Worm (Caenorhabditis elegans) whole organism, L4 larva: ENCODE measurements around the gene srh-233.

Experiments
- F37D6.2 ChIP-seq: sonication (generic microtip); optimal IDR thresholded peaks from 2 replicates; lab custom pipeline; 2016; ENCODE audit warnings: mild to moderate bottlenecking, missing genetic modification characterization, missing compliant biosample characterization
- F44E2.7 ChIP-seq: fragments of 200-800 bp; sonication (Bioruptor generic); IDR thresholded peaks from 2 replicates; pipeline ENCODE4 v2.1.2; 2022; ENCODE audit warnings: missing genetic modification characterization, missing compliant biosample characterization
- R02D3.7 ChIP-seq: fragments of 150-350 bp; sonication (generic microtip); optimal IDR thresholded peaks from 3 replicates; lab custom pipeline; 2014; ENCODE audit warnings: missing biosample characterization, missing genetic modification characterization
- Y105C5A.15 ChIP-seq: fragments of 200-800 bp; sonication (Bioruptor generic); IDR thresholded peaks from 2 replicates; pipeline ENCODE4 v1.3.6; 2022; ENCODE audit warnings: missing genetic modification characterization, missing compliant biosample characterization
- aha-1 ChIP-seq: fragments of 150-350 bp; peaks from one replicate; lab custom pipeline; 2014; ENCODE audit warnings: missing biosample characterization, missing genetic modification characterization
- aly-2 ChIP-seq: sonication (generic microtip); optimal IDR thresholded peaks from 2 replicates; lab custom pipeline; 2018; ENCODE audit warnings: missing biosample characterization, missing genetic modification characterization
- arid-1 ChIP-seq: fragments of 200-800 bp; sonication (Bioruptor generic); conservative IDR thresholded peaks from 2 replicates; pipeline ENCODE4 v1.3.6; 2022; ENCODE audit warnings: missing genetic modification reagents, missing genetic modification characterization, missing compliant biosample characterization
- attf-4 ChIP-seq: sonication (generic microtip); optimal IDR thresholded peaks from 3 replicates; lab custom pipeline; 2017; ENCODE audit warnings: missing biosample characterization, missing genetic modification characterization
- ceh-32 ChIP-seq: sonication (generic microtip); optimal IDR thresholded peaks from 2 replicates; lab custom pipeline; 2016; ENCODE audit warnings: mild to moderate bottlenecking, missing genetic modification characterization, missing compliant biosample characterization; ENCODE audit not compliant: poor library complexity
- ceh-44 ChIP-seq: fragments of 200-800 bp; sonication (Bioruptor generic); IDR thresholded peaks from 2 replicates; pipeline ENCODE4 v1.3.6; 2022; ENCODE audit warnings: missing genetic modification reagents, missing genetic modification characterization, missing compliant biosample characterization
- ceh-62 ChIP-seq: sonication (generic microtip); optimal IDR thresholded peaks from 2 replicates; lab custom pipeline; 2017; ENCODE audit warnings: missing biosample characterization, missing genetic modification characterization
- ceh-82 ChIP-seq: sonication (generic microtip); optimal IDR thresholded peaks from 2 replicates; lab custom pipeline; 2017; ENCODE audit warnings: missing biosample characterization, missing genetic modification characterization
- ctbp-1 ChIP-seq: fragments of 200-800 bp; sonication (Bioruptor generic); IDR thresholded peaks from 2 replicates; pipeline ENCODE4 v1.3.6; 2022; ENCODE audit warnings: missing genetic modification reagents, missing genetic modification characterization, missing compliant biosample characterization
- dmd-6 ChIP-seq: fragments of 200-800 bp; sonication (Bioruptor generic); IDR thresholded peaks from 2 replicates; pipeline ENCODE4 v1.3.6; 2022; ENCODE audit warnings: missing genetic modification reagents, missing genetic modification characterization, missing compliant biosample characterization
- dmd-9 ChIP-seq: fragments of 200-800 bp; sonication (Bioruptor generic); IDR thresholded peaks from 2 replicates; pipeline ENCODE4 v1.3.6; 2022; ENCODE audit warnings: missing genetic modification reagents, missing genetic modification characterization, missing compliant biosample characterization
- dve-1 ChIP-seq: sonication (generic microtip); optimal IDR thresholded peaks from 2 replicates; lab custom pipeline; 2017; ENCODE audit warnings: antibody characterized with exemption, mild to moderate bottlenecking, missing genetic modification characterization, missing compliant biosample characterization; ENCODE audit not compliant: insufficient read depth
- hlh-11 ChIP-seq: fragments of 200-800 bp; sonication (Bioruptor generic); optimal IDR thresholded peaks from 2 replicates; lab custom pipeline; 2018; ENCODE audit warnings: mild to moderate bottlenecking, missing genetic modification characterization, missing compliant biosample characterization
- hlh-30 ChIP-seq: sonication (generic microtip); optimal IDR thresholded peaks from 2 replicates; lab custom pipeline; 2017; ENCODE audit warnings: antibody characterized with exemption, mild to moderate bottlenecking, missing genetic modification characterization, missing compliant biosample characterization; ENCODE audit not compliant: insufficient read depth
- hmg-1.1 ChIP-seq: fragments of 200-800 bp; sonication (Bioruptor generic); IDR thresholded peaks from 2 replicates; pipeline ENCODE4 v1.3.6; 2022; ENCODE audit warnings: missing genetic modification reagents, missing genetic modification characterization, missing compliant biosample characterization
- jun-1 ChIP-seq: fragments of 150-350 bp; optimal IDR thresholded peaks from 2 replicates; lab custom pipeline; 2014; ENCODE audit warnings: missing biosample characterization, missing genetic modification reagents, missing genetic modification characterization
- lin-1 ChIP-seq: fragments of 200-800 bp; sonication (Bioruptor generic); IDR thresholded peaks from 2 replicates; pipeline ENCODE4 v1.3.6; 2022; ENCODE audit warnings: missing genetic modification reagents, missing genetic modification characterization, missing compliant biosample characterization
- lin-13 ChIP-seq: fragments of 150-350 bp; optimal IDR thresholded peaks from 2 replicates; lab custom pipeline; 2014; ENCODE audit warnings: missing biosample characterization, missing genetic modification reagents, missing genetic modification characterization
- lin-38 ChIP-seq: fragments of 200-800 bp; sonication (Bioruptor generic); IDR thresholded peaks from 2 replicates; pipeline ENCODE4 v1.3.6; 2022; ENCODE audit warnings: missing genetic modification reagents, missing genetic modification characterization, missing compliant biosample characterization
- lsy-2 ChIP-seq, 2 experiments: fragments of 150-350 bp in 1 of 2; sonication (generic microtip) in 1 of 2; optimal IDR thresholded peaks; 2 replicates each; lab custom pipeline; 2014 to 2017; ENCODE audit warnings: missing biosample characterization in 2 of 2, missing genetic modification characterization in 2 of 2
- mep-1 ChIP-seq: fragments of 150-350 bp; sonication (generic microtip); optimal IDR thresholded peaks from 3 replicates; lab custom pipeline; 2014; ENCODE audit warnings: missing biosample characterization, missing genetic modification characterization
- mes-2 ChIP-seq: sonication (generic microtip); optimal IDR thresholded peaks from 2 replicates; lab custom pipeline; 2016; ENCODE audit warnings: missing genotype, mild to moderate bottlenecking, missing genetic modification characterization, missing compliant biosample characterization; ENCODE audit not compliant: poor library complexity, severe bottlenecking
- mxl-2 ChIP-seq: fragments of 200-800 bp; sonication (Bioruptor generic); conservative IDR thresholded peaks from 2 replicates; pipeline ENCODE4 v1.3.6; 2022; ENCODE audit warnings: missing genetic modification reagents, missing genetic modification characterization, missing compliant biosample characterization
- mxl-3 ChIP-seq: fragments of 200-800 bp; sonication (Bioruptor generic); optimal IDR thresholded peaks from 2 replicates; lab custom pipeline; 2018; ENCODE audit warnings: mild to moderate bottlenecking, missing genetic modification characterization, missing compliant biosample characterization
- nhr-11 ChIP-seq: fragments of 150-350 bp; optimal IDR thresholded peaks from 2 replicates; lab custom pipeline; 2014; ENCODE audit warnings: missing biosample characterization, missing genetic modification characterization
- nhr-111 ChIP-seq: fragments of 200-800 bp; sonication (Bioruptor generic); optimal IDR thresholded peaks from 2 replicates; lab custom pipeline; 2018; ENCODE audit warnings: mild to moderate bottlenecking, missing genetic modification characterization, missing compliant biosample characterization
- nhr-25 ChIP-seq: sonication (generic microtip); optimal IDR thresholded peaks from 2 replicates; lab custom pipeline; 2017; ENCODE audit warnings: missing genetic modification characterization, mild to moderate bottlenecking, missing compliant biosample characterization, antibody characterized with exemption, moderate library complexity, borderline replicate concordance; ENCODE audit not compliant: insufficient read depth
- nhr-28 ChIP-seq: fragments of 150-350 bp; optimal IDR thresholded peaks from 2 replicates; lab custom pipeline; 2014; ENCODE audit warnings: missing biosample characterization, missing genetic modification characterization
- nhr-41 ChIP-seq: fragments of 200-800 bp; sonication (Bioruptor generic); IDR thresholded peaks from 2 replicates; pipeline ENCODE4 v1.3.6; 2022; ENCODE audit warnings: missing genetic modification reagents, missing genetic modification characterization, missing compliant biosample characterization
- nhr-77 ChIP-seq: fragments of 150-350 bp; optimal IDR thresholded peaks from 2 replicates; lab custom pipeline; 2014; ENCODE audit warnings: missing biosample characterization, missing genetic modification characterization
- set-16 ChIP-seq: fragments of 200-800 bp; sonication (Bioruptor generic); IDR thresholded peaks from 2 replicates; pipeline ENCODE4 v1.3.6; 2022; ENCODE audit warnings: missing genetic modification reagents, missing genetic modification characterization, missing compliant biosample characterization
- snpc-4 ChIP-seq: fragments of 150-350 bp; optimal IDR thresholded peaks from 2 replicates; lab custom pipeline; 2014; ENCODE audit warnings: missing biosample characterization, missing genetic modification characterization
- spr-1 ChIP-seq: sonication (generic microtip); optimal IDR thresholded peaks from 2 replicates; lab custom pipeline; 2016; ENCODE audit warnings: mild to moderate bottlenecking, missing genetic modification characterization, missing compliant biosample characterization
- spr-3 ChIP-seq: fragments of 200-800 bp; sonication (Bioruptor generic); optimal IDR thresholded peaks from 2 replicates; lab custom pipeline; 2018; ENCODE audit warnings: mild to moderate bottlenecking, missing genetic modification characterization, missing compliant biosample characterization
- vab-7 ChIP-seq: fragments of 200-800 bp; sonication (Bioruptor generic); IDR thresholded peaks from 2 replicates; pipeline ENCODE4 v1.3.6; 2022; ENCODE audit warnings: missing genetic modification reagents, missing genetic modification characterization, missing compliant biosample characterization
- zag-1 ChIP-seq: fragments of 150-350 bp; optimal IDR thresholded peaks from 2 replicates; lab custom pipeline; 2014; ENCODE audit warnings: missing biosample characterization, missing genetic modification characterization
- zfp-3 ChIP-seq: fragments of 200-800 bp; sonication (Bioruptor generic); conservative IDR thresholded peaks from 2 replicates; pipeline ENCODE4 v1.3.6; 2022; ENCODE audit warnings: missing genetic modification reagents, missing genetic modification characterization, missing compliant biosample characterization

The srh-233 gene

DNA sequence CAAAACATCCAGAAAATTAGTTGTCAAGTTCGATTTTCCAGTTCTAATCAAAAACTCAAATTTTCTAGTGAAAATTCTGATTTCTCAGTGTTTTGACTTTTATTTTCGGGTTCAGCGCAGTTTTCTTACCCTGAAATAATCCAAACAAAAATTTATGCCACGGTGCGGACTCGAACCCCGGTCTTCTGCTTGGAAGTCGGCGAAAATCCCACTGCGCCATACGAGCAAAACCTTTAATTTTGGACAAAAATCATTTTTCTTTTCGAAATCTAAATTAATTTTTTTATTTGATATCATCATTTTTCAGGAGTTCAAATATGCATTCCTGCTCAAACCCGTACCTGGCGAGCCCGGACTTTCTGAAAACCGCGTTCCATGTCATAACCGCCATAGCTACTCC is at the start of gene srh-233:
Gene srh-233 (plus strand): TSS at position 301 of the 400 bp plus-strand sequence.
- TF ChIP-seq lin-38 (GFP tag; lab: Robert Waterston, UW) (no peak), dmd-9 (no peak), aha-1 (tag; lab: Kevin White, UChicago) (peak; percentile 5), nhr-77 (no peak), nhr-41 (GFP tag; lab: Robert Waterston, UW) (no peak), spr-1 (no peak)

ce11 chrV:19999789-20000188 is 49.4 kb upstream of the srh-233 start:
- no peak for TF ChIP-seq zag-1 (tag; lab: Kevin White, UChicago)
- TF ChIP-seq attf-4: no peak
- TF ChIP-seq F44E2.7 (GFP tag; lab: Robert Waterston, UW): peak; percentile 54; the same call in 1 of the 2 replicates

ce11 chrV:20000639-20001038 is 48.5 kb upstream of the srh-233 start:
- TF ChIP-seq set-16 (GFP tag; lab: Robert Waterston, UW) (peak; percentile 84), R02D3.7 (no peak), aha-1 (tag; lab: Kevin White, UChicago) (peak; percentile 57), F44E2.7 (GFP tag; lab: Robert Waterston, UW) (0 out of 2 replicates have a peak, but pooled peaks have one; percentile 66)

ce11 chrV:20002194-20002593 is 47.0 kb upstream of the srh-233 start:
- TF ChIP-seq set-16 (GFP tag; lab: Robert Waterston, UW): peak; percentile 36; the same call in 1 of the 2 replicates
- peak; percentile 57 for TF ChIP-seq aha-1 (tag; lab: Kevin White, UChicago)
- no peak for TF ChIP-seq ceh-32 (tag; lab: Kevin White, UChicago)
- peak; percentile 65; the same call in 1 of the 2 replicates for TF ChIP-seq F44E2.7 (GFP tag; lab: Robert Waterston, UW)
- no peak for TF ChIP-seq mes-2 (tag; lab: Kevin White, UChicago)

DNA sequence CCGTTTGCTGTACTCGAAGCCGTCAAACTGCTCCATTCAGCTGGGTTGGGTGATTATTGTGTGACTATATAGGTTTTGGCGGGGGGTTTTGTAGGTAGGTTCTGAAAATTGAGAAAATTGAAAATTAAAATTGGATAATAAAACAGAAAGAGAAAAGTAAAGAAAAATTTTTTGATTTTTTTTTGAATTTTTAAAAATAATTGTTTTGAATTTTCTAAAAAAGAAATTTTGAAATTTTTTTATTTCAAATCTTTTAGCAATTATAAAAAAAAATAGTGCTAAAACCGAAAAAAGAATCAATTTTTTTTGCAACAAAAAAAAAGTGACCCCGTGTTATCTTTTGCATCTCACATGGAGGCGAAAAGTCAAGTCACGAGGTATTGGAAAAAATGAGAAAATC is 44.8 kb upstream of the srh-233 start, which contains the start of gene unc-51:
Gene unc-51 (minus strand): TSS at position 101 of the 400 bp plus-strand sequence.
- TF ChIP-seq ctbp-1 (GFP tag; lab: Robert Waterston, UW) (no peak), aly-2 (tag; lab: Kevin White, UChicago) (no peak), F44E2.7 (GFP tag; lab: Robert Waterston, UW) (no peak), dmd-6 (GFP tag; lab: Robert Waterston, UW) (0 out of 2 replicates have a peak, but pooled peaks have one; percentile 10), nhr-111 (GFP tag; lab: Kevin White, UChicago) (no peak), spr-3 (GFP tag; lab: Kevin White, UChicago) (no peak), nhr-28 (peak; percentile 19), dve-1 (tag; lab: Kevin White, UChicago) (peak; percentile 11), mep-1 (tag; lab: Kevin White, UChicago) (peak; percentile 47), zag-1 (tag; lab: Kevin White, UChicago) (no peak), ceh-82 (tag; lab: Kevin White, UChicago) (no peak), lsy-2 (tag; optimal IDR thresholded peaks at IDR 0.05; lab: Kevin White, UChicago) (peak in 1 of 2 experiments; percentile 29), ceh-62 (tag; lab: Kevin White, UChicago) (no peak), hlh-30 (tag; lab: Kevin White, UChicago) (peak; percentile 77), hlh-11 (tag; lab: Kevin White, UChicago) (no peak), set-16 (GFP tag; lab: Robert Waterston, UW) (no peak), mxl-2 (GFP tag; lab: Robert Waterston, UW) (no peak), snpc-4 (tag; lab: Kevin White, UChicago) (no peak), nhr-11 (tag; lab: Kevin White, UChicago) (no peak), arid-1 (GFP tag; lab: Robert Waterston, UW) (no peak)

- TF ChIP-seq hmg-1.1 (GFP tag; lab: Robert Waterston, UW): peak; percentile 91
- no peak for TF ChIP-seq Y105C5A.15
- TF ChIP-seq ceh-44 (GFP tag; lab: Robert Waterston, UW): no peak
- peak; percentile 62 for TF ChIP-seq set-16 (GFP tag; lab: Robert Waterston, UW)
- TF ChIP-seq R02D3.7: no peak
- peak; percentile 70 for TF ChIP-seq F37D6.2 (tag; lab: Kevin White, UChicago)
- TF ChIP-seq ctbp-1 (GFP tag; lab: Robert Waterston, UW): peak; percentile 77
- TF ChIP-seq mxl-3 (GFP tag; lab: Kevin White, UChicago): peak; percentile 68
- no peak for TF ChIP-seq jun-1 (tag; lab: Kevin White, UChicago)
- peak; percentile 17 for TF ChIP-seq lin-13 (GFP tag; lab: Kevin White, UChicago)
- no peak for TF ChIP-seq nhr-25 (tag; lab: Kevin White, UChicago)
- TF ChIP-seq zfp-3 (GFP tag; lab: Robert Waterston, UW): no peak
- no peak for TF ChIP-seq vab-7 (GFP tag; lab: Robert Waterston, UW)
- no peak for TF ChIP-seq lin-1 (GFP tag; lab: Robert Waterston, UW)
These were observed 43.4 kb upstream of the srh-233 start for ce11 chrV:20005724-20006132.
